Fruit fly (Drosophila melanogaster) whole organism, embryonic: Measurements from ENCODE around the gene Ugt301D1.

Experiments used
- Awh ChIP-seq: fragments of 200-800 bp; sonication (Bioruptor generic); IDR thresholded peaks from 2 replicates; pipeline ENCODE4, ENCODE4 v1.3.6; 2022; ENCODE audit warnings: missing biosample characterization, missing genetic modification characterization
- CG10462 ChIP-seq: fragments of 200-800 bp; sonication (Bioruptor generic); optimal IDR thresholded peaks from 2 replicates; lab custom pipeline; 2016; ENCODE audit warnings: missing biosample characterization, missing genetic modification characterization
- CG10979 ChIP-seq: fragments of 200-800 bp; sonication (Bioruptor generic); optimal IDR thresholded peaks from 2 replicates; lab custom pipeline; 2018; ENCODE audit warnings: missing biosample characterization, mild to moderate bottlenecking, missing genetic modification characterization, moderate library complexity
- CG11085 ChIP-seq: fragments of 200-800 bp; sonication (Bioruptor generic); IDR thresholded peaks from 2 replicates; pipeline ENCODE4 v1.3.6; 2022; ENCODE audit warnings: missing biosample characterization, missing genetic modification characterization
- CG11398 ChIP-seq: fragments of 200-800 bp; sonication (Bioruptor generic); optimal IDR thresholded peaks from 2 replicates; lab custom pipeline; 2016; ENCODE audit warnings: missing biosample characterization, missing genetic modification characterization
- CG1603 ChIP-seq: fragments of 200-800 bp; sonication (Bioruptor generic); optimal IDR thresholded peaks from 2 replicates; lab custom pipeline; 2019; ENCODE audit warnings: missing biosample characterization, mild to moderate bottlenecking, missing genetic modification characterization, moderate library complexity
- CG17186 ChIP-seq: fragments of 200-800 bp; sonication (Bioruptor generic); optimal IDR thresholded peaks from 3 replicates; lab custom pipeline; 2017; ENCODE audit warnings: missing biosample characterization, missing genetic modification reagents, missing genetic modification characterization
- CG17328 ChIP-seq: fragments of 200-800 bp; sonication (Bioruptor generic); IDR thresholded peaks from 2 replicates; pipeline ENCODE4 v1.3.6; 2022; ENCODE audit warnings: missing biosample characterization, missing genetic modification characterization
- CG2116 ChIP-seq: fragments of 200-800 bp; sonication (Bioruptor generic); optimal IDR thresholded peaks from 3 replicates; lab custom pipeline; 2018; ENCODE audit warnings: missing biosample characterization, mild to moderate bottlenecking, missing genetic modification characterization
- CG2678 ChIP-seq: fragments of 200-800 bp; sonication (Bioruptor generic); optimal IDR thresholded peaks from 3 replicates; lab custom pipeline; 2019; ENCODE audit warnings: missing biosample characterization, mild to moderate bottlenecking, missing genetic modification characterization, moderate library complexity
- CG30431 ChIP-seq: fragments of 200-800 bp; sonication (Bioruptor generic); optimal IDR thresholded peaks from 2 replicates; lab custom pipeline; 2017; ENCODE audit warnings: missing biosample characterization, missing genetic modification characterization
- CG31365 ChIP-seq: fragments of 200-800 bp; sonication (Bioruptor generic); optimal IDR thresholded peaks from 2 replicates; lab custom pipeline; 2018; ENCODE audit warnings: missing biosample characterization, mild to moderate bottlenecking, missing genetic modification characterization
- CG32532 ChIP-seq: fragments of 200-800 bp; sonication (Bioruptor generic); IDR thresholded peaks from 2 replicates; pipeline ENCODE4 v1.3.6; 2022; ENCODE audit warnings: missing biosample characterization, missing genetic modification characterization
- CG32767 ChIP-seq: fragments of 200-800 bp; sonication (Bioruptor generic); IDR thresholded peaks from 2 replicates; pipeline ENCODE4 v1.3.6; 2022; ENCODE audit warnings: missing biosample characterization, missing genetic modification characterization
- CG3407 ChIP-seq: fragments of 200-800 bp; sonication (Bioruptor generic); optimal IDR thresholded peaks from 2 replicates; lab custom pipeline; 2018; ENCODE audit warnings: missing biosample characterization, mild to moderate bottlenecking, missing genetic modification characterization
- CG3995 ChIP-seq: fragments of 200-800 bp; sonication (Bioruptor generic); optimal IDR thresholded peaks from 3 replicates; lab custom pipeline; 2016; ENCODE audit warnings: missing biosample characterization, missing genetic modification characterization
- CG7745 ChIP-seq: fragments of 200-800 bp; sonication (Bioruptor generic); optimal IDR thresholded peaks from 2 replicates; lab custom pipeline; 2018; ENCODE audit warnings: missing biosample characterization, mild to moderate bottlenecking, missing genetic modification characterization, moderate library complexity
- Dip3 ChIP-seq: fragments of 200-800 bp; sonication (Bioruptor generic); optimal IDR thresholded peaks from 3 replicates; lab custom pipeline; 2016; ENCODE audit warnings: missing biosample characterization, missing genetic modification characterization
- Dll ChIP-seq: fragments of 200-800 bp; sonication (Bioruptor generic); IDR thresholded peaks from 4 replicates; pipeline ENCODE4 v1.3.6; 2022; ENCODE audit warnings: missing biosample characterization, missing genetic modification characterization; ENCODE audit not compliant: partially characterized antibody
- Drgx ChIP-seq: fragments of 200-800 bp; sonication (Bioruptor generic); IDR thresholded peaks from 2 replicates; pipeline ENCODE4 v1.3.6; 2022; ENCODE audit warnings: missing biosample characterization, missing genetic modification characterization
- Fer1 ChIP-seq: fragments of 200-800 bp; sonication (Bioruptor generic); optimal IDR thresholded peaks from 2 replicates; lab custom pipeline; 2017; ENCODE audit warnings: missing biosample characterization, mild to moderate bottlenecking, missing genetic modification characterization
- Nf-YA ChIP-seq: fragments of 200-800 bp; sonication (Bioruptor generic); IDR thresholded peaks from 2 replicates; pipeline ENCODE4 v1.3.6; 2022; ENCODE audit warnings: missing biosample characterization, missing genetic modification characterization
- PHDP ChIP-seq: fragments of 200-800 bp; sonication (Bioruptor generic); optimal IDR thresholded peaks from 3 replicates; lab custom pipeline; 2018; ENCODE audit warnings: missing biosample characterization, mild to moderate bottlenecking, missing genetic modification characterization, moderate library complexity
- Vsx1 ChIP-seq: fragments of 200-800 bp; sonication (Bioruptor generic); optimal IDR thresholded peaks from 2 replicates; lab custom pipeline; 2017; ENCODE audit warnings: missing biosample characterization, mild to moderate bottlenecking, missing genetic modification characterization, missing genetic modification reagents
- ac ChIP-seq: fragments of 200-800 bp; sonication (Bioruptor generic); optimal IDR thresholded peaks from 3 replicates; lab custom pipeline; 2017; ENCODE audit warnings: missing biosample characterization, mild to moderate bottlenecking, missing genetic modification characterization
- bab2 ChIP-seq: fragments of 200-800 bp; sonication (Bioruptor generic); optimal IDR thresholded peaks from 2 replicates; lab custom pipeline; 2016; ENCODE audit warnings: missing biosample characterization, missing genetic modification characterization
- br ChIP-seq: fragments of >200 bp; optimal IDR thresholded peaks from 2 replicates; lab custom pipeline; 2017
- bsh ChIP-seq, 2 experiments: fragments of 200-800 bp; sonication (Bioruptor generic); optimal IDR thresholded peaks; 2 replicates each; lab custom pipeline; 2017 to 2018; ENCODE audit warnings: mild to moderate bottlenecking in 2 of 2, missing biosample characterization in 2 of 2, missing genetic modification characterization in 2 of 2, moderate library complexity in 1 of 2
- cg ChIP-seq: fragments of 200-800 bp; sonication (Bioruptor generic); optimal IDR thresholded peaks from 3 replicates; lab custom pipeline; 2019; ENCODE audit warnings: missing biosample characterization, mild to moderate bottlenecking, missing genetic modification characterization, moderate library complexity
- ci ChIP-seq: fragments of 200-800 bp; sonication (Bioruptor generic); IDR thresholded peaks from 3 replicates; pipeline ENCODE4 v1.3.6; 2022; ENCODE audit warnings: missing biosample characterization, missing genetic modification characterization
- crol ChIP-seq: fragments of 200-800 bp; sonication (Bioruptor generic); IDR thresholded peaks from 2 replicates; pipeline ENCODE4 v1.3.6; 2022; ENCODE audit warnings: missing biosample characterization, missing genetic modification characterization
- cwo ChIP-seq: fragments of 200-800 bp; sonication (Bioruptor generic); optimal IDR thresholded peaks from 3 replicates; lab custom pipeline; 2017; ENCODE audit warnings: missing biosample characterization, missing genetic modification characterization, mild to moderate bottlenecking, moderate library complexity, missing genetic modification reagents
- dpn ChIP-seq, 2 experiments: fragments of 200-800 bp; sonication (Bioruptor generic); optimal IDR thresholded peaks; 3 replicates each; lab custom pipeline; 2016; ENCODE audit warnings: missing biosample characterization in 2 of 2, missing genetic modification characterization in 2 of 2
- exex ChIP-seq: fragments of 200-800 bp; sonication (Bioruptor generic); optimal IDR thresholded peaks from 4 replicates; lab custom pipeline; 2018; ENCODE audit warnings: missing biosample characterization, mild to moderate bottlenecking, missing genetic modification characterization, moderate library complexity
- klu ChIP-seq: fragments of 200-800 bp; sonication (Bioruptor generic); IDR thresholded peaks from 2 replicates; pipeline ENCODE4 v1.3.6; 2022; ENCODE audit warnings: missing biosample characterization, missing genetic modification characterization
- lola ChIP-seq, 3 experiments: fragments of >200 bp in 2 of 3; fragments of 200-800 bp in 1 of 3; sonication (Bioruptor generic) in 1 of 3; optimal IDR thresholded peaks; 2 replicates each; lab custom pipeline; 2017 to 2019; ENCODE audit warnings: missing biosample characterization in 3 of 3, missing genetic modification characterization in 3 of 3, mild to moderate bottlenecking in 1 of 3, moderate library complexity in 1 of 3
- pho ChIP-seq: fragments of 200-800 bp; sonication (Bioruptor generic); optimal IDR thresholded peaks from 2 replicates; lab custom pipeline; 2016; ENCODE audit warnings: missing biosample characterization, missing genetic modification characterization
- psq ChIP-seq: fragments of 200-800 bp; sonication (Bioruptor generic); optimal IDR thresholded peaks from 2 replicates; lab custom pipeline; 2017; ENCODE audit warnings: missing biosample characterization, missing genetic modification characterization
- schlank ChIP-seq: fragments of 200-800 bp; sonication (Bioruptor generic); optimal IDR thresholded peaks from 2 replicates; lab custom pipeline; 2018; ENCODE audit warnings: missing biosample characterization, mild to moderate bottlenecking, missing genetic modification characterization
- sd ChIP-seq: fragments of 200-800 bp; sonication (Bioruptor generic); optimal IDR thresholded peaks from 3 replicates; lab custom pipeline; 2018; ENCODE audit warnings: missing biosample characterization, mild to moderate bottlenecking, missing genetic modification characterization, moderate library complexity
- sens ChIP-seq: fragments of 200-800 bp; sonication (Bioruptor generic); peaks from one replicate; lab custom pipeline; 2016; ENCODE audit warnings: missing biosample characterization, missing genetic modification characterization
- sisA ChIP-seq: fragments of 200-800 bp; sonication (Bioruptor generic); IDR thresholded peaks from 2 replicates; pipeline ENCODE4 v1.3.6; 2022; ENCODE audit warnings: missing biosample characterization, missing genetic modification characterization
- sug ChIP-seq: fragments of 200-800 bp; optimal IDR thresholded peaks from 2 replicates; lab custom pipeline; 2019; ENCODE audit warnings: missing biosample characterization, mild to moderate bottlenecking, missing genetic modification characterization, moderate library complexity
- tgo ChIP-seq: fragments of 200-800 bp; sonication (Bioruptor generic); IDR thresholded peaks from 3 replicates; pipeline ENCODE4 v1.3.6; 2022; ENCODE audit warnings: missing biosample characterization, missing genetic modification characterization
- unpg ChIP-seq: fragments of 200-800 bp; sonication (Bioruptor generic); optimal IDR thresholded peaks from 3 replicates; lab custom pipeline; 2018; ENCODE audit warnings: missing biosample characterization, mild to moderate bottlenecking, missing genetic modification characterization, moderate library complexity
- wek ChIP-seq: fragments of 200-800 bp; sonication (Bioruptor generic); optimal IDR thresholded peaks from 3 replicates; lab custom pipeline; 2018; ENCODE audit warnings: missing biosample characterization, mild to moderate bottlenecking, missing genetic modification characterization, moderate library complexity
- z ChIP-seq: fragments of 200-800 bp; sonication (Bioruptor generic); IDR thresholded peaks from 3 replicates; pipeline ENCODE4 v1.3.6; 2022; ENCODE audit warnings: missing biosample characterization, missing genetic modification characterization
- zfh1 ChIP-seq: fragments of 200-800 bp; sonication (Bioruptor generic); IDR thresholded peaks from 3 replicates; pipeline ENCODE4 v1.3.6; 2022; ENCODE audit warnings: missing biosample characterization, missing genetic modification characterization

Ugt301D1 gene

DNA sequence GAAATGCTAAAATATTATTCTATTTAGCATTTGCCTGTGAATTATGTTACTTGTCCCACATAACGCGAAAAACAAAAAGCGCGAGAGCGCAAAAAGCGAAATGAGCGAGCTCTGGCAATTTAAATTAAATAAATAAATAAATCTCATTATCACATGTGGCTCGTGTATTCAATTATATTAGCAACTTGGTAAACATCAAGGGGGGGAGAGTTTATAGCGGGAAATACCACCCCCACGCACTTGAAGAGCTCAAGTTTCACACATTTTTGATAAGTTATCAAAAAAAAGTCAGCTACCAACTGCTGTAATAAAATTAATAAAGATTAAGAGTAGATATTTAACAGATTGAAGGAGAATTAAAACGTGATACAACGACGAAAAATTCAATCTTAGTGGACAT, 40.1 kb downstream of the Ugt301D1 start (continued):
- TF ChIP-seq Vsx1 (GFP tag; lab: Kevin White, UChicago) (peak; percentile 33), schlank (tag; lab: Kevin White, UChicago) (peak; percentile 2), crol (GFP tag; lab: Robert Waterston, UW) (peak; percentile 16; the same call in 1 of the 2 replicates), Fer1 (GFP tag; lab: Kevin White, UChicago) (peak; percentile 39), sd (tag; lab: Kevin White, UChicago) (peak; percentile 33), sug (tag; lab: Kevin White, UChicago) (peak; percentile 94), exex (peak; percentile 85)

DNA sequence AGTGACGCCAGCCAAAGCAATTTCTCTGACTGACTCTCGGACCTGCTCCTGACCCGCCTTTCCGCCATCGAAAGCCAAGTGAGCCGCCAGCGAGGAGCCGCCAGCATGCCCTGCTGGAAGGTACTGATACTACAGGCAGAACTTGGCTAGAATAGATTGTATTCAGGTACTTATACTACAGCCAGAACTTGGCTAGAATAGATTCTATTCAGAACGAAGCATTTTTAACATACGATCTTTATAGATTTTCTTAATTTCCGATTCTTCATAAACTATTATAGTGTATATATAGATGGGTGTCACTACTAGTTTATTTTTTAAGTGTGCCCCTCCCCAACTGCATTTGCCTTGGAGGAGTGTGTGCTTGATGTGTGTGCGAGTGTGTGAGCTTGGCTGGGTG, 44.8 kb downstream of the Ugt301D1 start:
- TF ChIP-seq z (GFP tag; lab: Robert Waterston, UW) (0 out of 3 replicates have a peak, but pooled peaks have one; percentile 23), Drgx (GFP tag; lab: Robert Waterston, UW) (peak; percentile 31; the same call in 1 of the 2 replicates), cg (GFP tag; lab: Kevin White, UChicago) (no peak), CG17328 (GFP tag; lab: Robert Waterston, UW) (no peak), sens (peak; percentile 34)
- TF ChIP-seq, all 482 proteins: peak for 3

DNA sequence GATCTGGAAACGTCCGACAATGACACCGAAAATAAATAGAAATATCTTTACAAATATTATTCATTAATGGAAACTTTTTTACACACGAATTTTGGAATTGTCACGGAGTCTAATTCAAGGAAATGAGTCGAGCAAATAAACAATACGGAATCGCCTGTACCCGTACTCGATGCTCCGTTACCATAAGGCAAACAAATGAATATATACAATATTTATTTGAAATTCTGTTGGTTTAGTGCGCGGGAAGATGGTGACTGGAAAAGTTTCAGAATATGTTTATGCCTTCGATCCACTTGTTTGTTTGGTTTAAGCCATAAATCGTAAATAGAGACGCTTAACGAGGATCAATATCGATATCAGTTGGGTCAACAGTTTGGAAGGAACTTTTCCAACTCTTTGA, 47.0 kb downstream of the Ugt301D1 start:
- no peak for TF ChIP-seq CG3995 (GFP tag; lab: Kevin White, UChicago)
- peak; percentile 48 for TF ChIP-seq PHDP (tag; lab: Kevin White, UChicago)
- no peak for TF ChIP-seq pho (GFP tag; lab: Kevin White, UChicago)
- no peak for TF ChIP-seq CG3407 (GFP tag; lab: Kevin White, UChicago)
- TF ChIP-seq CG17186 (GFP tag; lab: Kevin White, UChicago) = no peak
- no peak for TF ChIP-seq Awh (GFP tag; lab: Robert Waterston, UW)
- no peak for TF ChIP-seq Dll (GFP tag; lab: Robert Waterston, UW)
- TF ChIP-seq zfh1 (GFP tag; lab: Robert Waterston, UW) = no peak
- TF ChIP-seq CG2678 (tag; lab: Kevin White, UChicago) = peak; percentile 30
- peak; percentile 9 for TF ChIP-seq CG7745 (tag; lab: Kevin White, UChicago)
- no peak for TF ChIP-seq CG11398
- TF ChIP-seq CG2116 (GFP tag; lab: Kevin White, UChicago) = peak; percentile 8
- no peak for TF ChIP-seq CG10462 (GFP tag; lab: Kevin White, UChicago)
- peak in 1 of 2 experiments; percentile 6 for TF ChIP-seq bsh (GFP tag; optimal IDR thresholded peaks at IDR 0.05; lab: Kevin White, UChicago)
- TF ChIP-seq CG10979 (tag; lab: Kevin White, UChicago) = no peak
- no peak for TF ChIP-seq psq (GFP tag; lab: Kevin White, UChicago)
- no peak for TF ChIP-seq CG32532
- peak; percentile 12 for TF ChIP-seq unpg
- no peak for TF ChIP-seq cwo (GFP tag; lab: Kevin White, UChicago)
- TF ChIP-seq CG32767 (GFP tag; lab: Robert Waterston, UW) = no peak
- TF ChIP-seq br (lab: Kevin White, UChicago) = no peak
- TF ChIP-seq ac (GFP tag; lab: Kevin White, UChicago) = no peak
- TF ChIP-seq wek (GFP tag; lab: Kevin White, UChicago) = no peak
- no peak for TF ChIP-seq klu (GFP tag; lab: Robert Waterston, UW)
- no peak for TF ChIP-seq ci (GFP tag; lab: Robert Waterston, UW)
- peak in 1 of 3 experiments; percentile 20 for TF ChIP-seq lola (GFP tag; optimal IDR thresholded peaks at IDR 0.05; lab: Kevin White, UChicago)
- no peak for TF ChIP-seq bab2 (GFP tag; lab: Kevin White, UChicago)
- TF ChIP-seq CG31365 (tag; lab: Kevin White, UChicago) = no peak
- TF ChIP-seq CG1603 (tag; lab: Kevin White, UChicago) = peak; percentile 1
- TF ChIP-seq dpn (GFP tag; optimal IDR thresholded peaks at IDR 0.05; lab: Kevin White, UChicago) = no peak
- TF ChIP-seq sisA = no peak
- no peak for TF ChIP-seq Dip3 (GFP tag; lab: Kevin White, UChicago)
- no peak for TF ChIP-seq CG11085
- no peak for TF ChIP-seq Nf-YA (GFP tag; lab: Robert Waterston, UW)
- peak; percentile 10 for TF ChIP-seq Fer1 (GFP tag; lab: Kevin White, UChicago)
- TF ChIP-seq CG30431 = no peak
- no peak for TF ChIP-seq tgo (GFP tag; lab: Robert Waterston, UW)
